Worm (Caenorhabditis elegans): ENCODE results near the gene F45E1.4.

ce11 chrX:8027509-8027908 lies 41.7 kb downstream of the F45E1.4 start:
- TF ChIP-seq fkh-8 (tag; optimal IDR thresholded peaks at IDR 0.05) (no peak), nhr-90 (tag; optimal IDR thresholded peaks at IDR 0.05; ENCODE audit: poor library complexity) (no peak)
